Worm (Caenorhabditis elegans) whole organism, L4/young adult: Measurements from ENCODE around the gene C02F5.12.

Experiments used
- W03F9.2 ChIP-seq: fragments of 150-350 bp; optimal IDR thresholded peaks from 2 replicates; lab custom pipeline; 2014; ENCODE audit warnings: missing biosample characterization, missing genetic modification characterization
- dao-5 ChIP-seq: sonication (generic microtip); optimal IDR thresholded peaks from 2 replicates; lab custom pipeline; 2016; ENCODE audit warnings: missing genotype, missing genetic modification characterization, moderate library complexity, missing compliant biosample characterization
- him-1 ChIP-seq: sonication (generic microtip); optimal IDR thresholded peaks from 2 replicates; lab custom pipeline; 2016; ENCODE audit warnings: missing genotype, missing genetic modification reagents, missing genetic modification characterization, missing compliant biosample characterization

C02F5.12 gene

ce11 chrIII:8242809-8243208 is at the start of gene C02F5.12:
C02F5.12 (minus strand) TSS chrIII:8243029.
- TF ChIP-seq him-1 (tag; lab: Kevin White, UChicago) (no peak), dao-5 (tag; lab: Kevin White, UChicago) (no peak), W03F9.2 (tag; lab: Kevin White, UChicago) (no peak)

DNA sequence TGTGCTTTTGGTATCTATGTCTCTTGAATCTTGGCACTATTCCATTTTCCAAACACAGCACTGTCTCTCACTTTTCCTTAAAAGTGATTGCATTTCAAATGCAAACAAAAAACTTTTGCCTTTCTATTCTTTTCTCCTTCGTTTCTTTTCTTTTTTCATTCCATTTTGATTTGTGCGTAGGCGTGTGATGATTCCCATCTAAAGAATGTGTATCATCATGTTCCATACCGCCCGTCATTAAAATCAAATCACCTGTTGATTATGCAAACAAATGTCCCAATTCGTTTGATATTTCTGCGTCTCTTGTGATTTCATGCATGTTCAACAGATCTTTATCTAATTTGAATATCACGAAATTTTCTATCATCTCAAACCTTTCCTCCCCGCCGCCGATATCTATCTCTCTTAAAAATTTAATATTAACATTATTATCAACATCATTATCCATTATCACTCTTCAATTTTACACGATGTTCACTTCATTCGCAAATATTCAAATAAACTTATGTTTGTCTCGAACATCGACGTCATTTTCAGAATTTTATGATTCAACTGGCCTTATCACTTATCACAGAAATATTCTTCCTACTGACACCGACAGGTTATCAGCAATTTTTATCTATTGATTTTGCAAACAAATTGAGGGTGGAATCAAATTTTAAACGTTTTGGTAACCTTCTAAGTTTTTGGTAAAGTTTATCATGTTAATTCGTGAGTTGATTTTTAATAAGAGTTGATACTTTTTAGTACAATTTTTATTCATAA is 48.6 kb upstream of the C02F5.12 start:
- no peak for TF ChIP-seq him-1 (tag; lab: Kevin White, UChicago)
- TF ChIP-seq W03F9.2 (tag; lab: Kevin White, UChicago): no peak
- TF ChIP-seq dao-5 (tag; lab: Kevin White, UChicago): no peak

DNA sequence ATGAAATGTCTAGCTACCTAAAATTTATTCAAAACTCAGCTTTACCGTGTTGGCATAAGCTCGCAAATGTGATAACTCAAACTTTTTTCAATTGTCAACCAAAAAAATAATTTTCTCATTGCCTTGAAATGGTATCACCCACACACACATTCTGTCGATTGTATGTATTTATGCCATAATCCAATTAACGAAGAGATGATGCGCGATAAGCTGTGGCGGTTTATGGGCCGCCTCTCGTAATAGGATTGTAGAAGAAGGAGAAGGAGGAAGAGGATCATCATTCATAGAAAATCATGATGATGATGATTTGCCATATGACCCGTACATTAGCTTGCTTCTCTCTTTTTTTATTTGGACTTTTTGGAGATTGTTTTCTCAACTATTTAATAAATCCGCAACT is 46.4 kb upstream of the C02F5.12 start:
- TF ChIP-seq him-1 (tag; lab: Kevin White, UChicago) (no peak), dao-5 (tag; lab: Kevin White, UChicago) (no peak), W03F9.2 (tag; lab: Kevin White, UChicago) (no peak)

- no peak for TF ChIP-seq W03F9.2 (tag; lab: Kevin White, UChicago)
- no peak for TF ChIP-seq him-1 (tag; lab: Kevin White, UChicago)
- TF ChIP-seq dao-5 (tag; lab: Kevin White, UChicago): no peak
These were observed 44.7 kb upstream of the C02F5.12 start for ce11 chrIII:8287519-8287918.

- TF ChIP-seq him-1 (tag; lab: Kevin White, UChicago) (no peak), dao-5 (tag; lab: Kevin White, UChicago) (no peak), W03F9.2 (tag; lab: Kevin White, UChicago) (no peak)
These were observed 44.0 kb upstream of the C02F5.12 start for ce11 chrIII:8286824-8287223.

DNA sequence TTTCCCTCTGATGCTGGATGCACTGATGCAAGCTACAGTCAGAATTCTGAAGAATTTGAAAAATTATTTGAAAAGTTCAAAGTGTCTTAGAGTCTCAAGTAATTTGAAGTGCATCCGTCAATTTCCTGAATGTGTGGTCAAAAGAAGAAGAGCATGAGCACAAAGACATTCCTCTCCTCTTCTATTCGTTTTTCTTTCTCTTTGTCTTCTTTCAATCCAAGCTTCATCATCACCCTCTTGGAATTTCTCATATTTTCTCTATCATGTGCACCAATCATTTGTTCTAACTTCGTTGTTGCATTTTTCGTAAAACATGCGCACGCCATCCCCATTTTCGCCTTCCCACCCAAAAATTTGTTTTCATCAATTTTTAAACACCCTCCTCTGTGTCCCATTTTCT is 43.2 kb upstream of the C02F5.12 start:
- TF ChIP-seq W03F9.2 (tag; lab: Kevin White, UChicago) (no peak), him-1 (tag; lab: Kevin White, UChicago) (no peak), dao-5 (tag; lab: Kevin White, UChicago) (no peak)

DNA sequence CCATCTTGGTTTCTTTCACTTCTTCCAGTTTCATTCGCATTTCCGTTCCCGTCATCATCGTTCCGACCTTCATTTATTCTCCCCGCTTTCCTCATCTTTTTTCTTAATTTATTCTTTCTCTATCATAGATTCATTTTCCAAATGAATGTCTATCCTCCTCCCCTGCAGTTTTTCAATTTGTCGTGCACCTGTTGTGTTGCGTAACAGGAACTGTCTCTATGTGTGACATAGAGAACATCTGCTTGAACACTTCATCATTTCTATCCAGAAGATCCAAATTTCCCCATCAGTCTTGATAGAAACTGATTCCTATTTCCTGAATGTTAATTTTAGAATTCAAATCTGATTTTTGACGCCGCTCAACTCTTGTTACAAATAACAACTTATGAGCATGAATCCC is 40.7 kb upstream of the C02F5.12 start:
- TF ChIP-seq dao-5 (tag; lab: Kevin White, UChicago) (no peak), W03F9.2 (tag; lab: Kevin White, UChicago) (no peak), him-1 (tag; lab: Kevin White, UChicago) (no peak)

ce11 chrIII:8281310-8281709 is 38.5 kb upstream of the C02F5.12 start:
- TF ChIP-seq him-1 (tag; lab: Kevin White, UChicago) (no peak), W03F9.2 (tag; lab: Kevin White, UChicago) (no peak), dao-5 (tag; lab: Kevin White, UChicago) (no peak)

DNA sequence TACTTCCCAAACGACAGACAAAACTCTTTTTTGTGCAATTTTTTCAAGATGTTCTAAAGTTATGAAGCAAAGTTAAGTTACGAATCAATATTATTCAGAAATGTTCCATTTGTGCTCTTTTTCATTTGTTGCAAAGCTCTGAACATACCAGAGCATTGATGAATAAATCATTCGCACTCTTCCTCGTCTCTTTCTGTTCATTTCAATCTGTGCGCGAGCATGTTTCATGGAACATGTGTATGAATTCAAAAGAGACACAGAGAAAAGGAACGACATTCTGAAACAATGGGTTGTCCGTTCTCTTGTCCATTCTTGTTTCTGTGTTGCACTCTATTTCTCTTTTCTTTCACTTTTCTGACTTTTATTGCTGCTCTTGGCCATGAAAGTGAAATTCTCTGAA is 37.5 kb upstream of the C02F5.12 start:
- TF ChIP-seq dao-5 (tag; lab: Kevin White, UChicago) (no peak), W03F9.2 (tag; lab: Kevin White, UChicago) (no peak), him-1 (tag; lab: Kevin White, UChicago) (no peak)

DNA sequence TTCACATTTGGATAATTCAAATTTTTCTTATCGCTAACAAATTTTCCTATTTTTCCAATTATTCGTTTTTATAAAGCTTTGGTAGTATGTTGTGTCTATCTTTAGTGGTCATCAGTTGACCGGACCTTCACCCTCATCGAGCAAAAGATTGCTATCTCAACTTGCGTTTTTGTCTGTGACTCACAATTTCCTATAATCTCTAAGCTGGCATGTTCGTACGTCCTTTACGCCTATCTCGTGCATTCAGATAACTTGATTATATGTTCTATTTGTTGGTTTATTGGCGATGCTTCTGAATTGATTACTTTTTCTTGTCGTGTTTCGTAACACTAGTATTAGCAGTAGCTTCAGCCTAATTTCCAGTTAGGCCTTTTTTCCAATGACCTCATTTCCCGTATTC is 36.7 kb upstream of the C02F5.12 start:
- TF ChIP-seq W03F9.2 (tag; lab: Kevin White, UChicago): no peak
- no peak for TF ChIP-seq him-1 (tag; lab: Kevin White, UChicago)

DNA sequence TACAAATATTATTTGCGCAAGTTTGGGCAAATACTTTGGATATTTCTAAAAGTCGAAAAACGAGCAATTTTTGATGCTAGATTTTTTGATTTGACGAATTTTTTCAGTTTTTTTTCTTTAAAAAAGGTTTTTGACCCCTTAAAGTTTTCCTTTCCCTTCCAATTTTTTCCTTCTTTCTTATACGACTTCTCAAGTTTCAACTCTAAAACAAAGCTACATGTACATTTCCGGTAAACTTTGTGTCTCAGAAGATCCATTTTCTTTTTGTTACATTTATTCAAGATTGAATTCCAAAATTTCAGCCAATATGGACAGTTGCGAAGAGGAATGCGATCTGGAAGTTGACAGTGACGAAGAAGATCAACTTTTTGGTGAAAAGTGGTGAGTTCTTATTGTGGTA is 36.0 kb upstream of the C02F5.12 start, which contains the start of gene mig-10:
Gene mig-10 (plus strand): TSS at position 301 of the 400 bp plus-strand sequence.
- TF ChIP-seq W03F9.2 (tag; lab: Kevin White, UChicago): no peak
- TF ChIP-seq him-1 (tag; lab: Kevin White, UChicago): no peak
- TF ChIP-seq dao-5 (tag; lab: Kevin White, UChicago): no peak

ce11 chrIII:8275871-8276270 is 33.0 kb upstream of the C02F5.12 start, which contains the start of gene clec-160:
clec-160 (minus strand) TSS chrIII:8275971.
- TF ChIP-seq W03F9.2 (tag; lab: Kevin White, UChicago): no peak
- no peak for TF ChIP-seq dao-5 (tag; lab: Kevin White, UChicago)
- no peak for TF ChIP-seq him-1 (tag; lab: Kevin White, UChicago)

DNA sequence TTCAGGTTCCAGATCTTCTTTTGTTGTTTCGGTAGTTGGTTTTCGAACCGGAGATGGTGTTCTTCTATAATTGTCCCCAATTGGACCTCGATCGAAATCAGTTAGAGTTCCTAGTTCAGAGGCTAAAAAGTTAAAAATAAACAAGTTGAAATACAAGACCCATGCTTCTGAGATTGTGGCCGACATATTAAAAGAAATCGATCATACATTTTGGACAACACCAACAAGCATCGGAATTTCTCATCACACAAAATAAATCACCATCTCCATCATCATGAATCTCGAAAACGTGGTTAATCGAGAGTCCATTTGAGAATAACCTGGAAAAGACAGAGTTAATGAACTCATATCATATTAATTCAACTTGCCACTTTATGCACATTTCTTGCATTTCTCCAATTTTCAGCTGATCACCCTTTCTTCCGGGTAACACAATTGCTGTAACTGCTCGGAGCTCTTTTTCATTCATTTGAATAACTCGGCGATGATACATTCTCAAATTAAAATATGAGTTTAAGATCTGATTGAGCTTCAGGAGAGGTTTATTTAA is 28.9 kb upstream of the C02F5.12 start, which contains the start of the genes mps-4 and F09G8.10:
Gene mps-4 (minus strand): TSS at position 101 of the 550 bp plus-strand sequence.
Gene F09G8.10 (minus strand): TSS at position 500 of the 550 bp plus-strand sequence.
- no peak for TF ChIP-seq dao-5 (tag; lab: Kevin White, UChicago)
- no peak for TF ChIP-seq W03F9.2 (tag; lab: Kevin White, UChicago)
- no peak for TF ChIP-seq him-1 (tag; lab: Kevin White, UChicago)
